Worm (Caenorhabditis elegans) whole organism, young adult: Measurements from ENCODE around the gene nrps-1.

Experiments
- C06A6.2 ChIP-seq: fragments of 200-800 bp; sonication (Bioruptor generic); conservative IDR thresholded peaks from 2 replicates; pipeline ENCODE4 v1.3.6; 2022; ENCODE audit warnings: missing genetic modification characterization, missing compliant biosample characterization
- F22D6.2 ChIP-seq: sonication (generic microtip); optimal IDR thresholded peaks from 2 replicates; lab custom pipeline; 2016; ENCODE audit warnings: mild to moderate bottlenecking, missing genetic modification characterization, missing compliant biosample characterization
- F37B4.10 ChIP-seq: fragments of 200-800 bp; sonication (Bioruptor generic); IDR thresholded peaks from 2 replicates; pipeline ENCODE4 v1.3.6; 2022; ENCODE audit warnings: missing genetic modification characterization, missing compliant biosample characterization
- F55B11.4 ChIP-seq: sonication (generic microtip); optimal IDR thresholded peaks from 2 replicates; lab custom pipeline; 2016; ENCODE audit warnings: missing compliant biosample characterization, missing genetic modification characterization, borderline replicate concordance; ENCODE audit not compliant: insufficient read depth
- Y56A3A.18 ChIP-seq: fragments of 200-800 bp; sonication (Bioruptor generic); IDR thresholded peaks from 2 replicates; pipeline ENCODE4 v1.3.6; 2022; ENCODE audit warnings: missing genetic modification reagents, missing genetic modification characterization, missing compliant biosample characterization
- Y67H2A.10 ChIP-seq: fragments of 200-800 bp; sonication (Bioruptor generic); conservative IDR thresholded peaks from 2 replicates; pipeline ENCODE4 v1.3.6; 2022; ENCODE audit warnings: missing genetic modification reagents, missing genetic modification characterization, missing compliant biosample characterization
- Y79H2A.3 ChIP-seq: fragments of 200-800 bp; sonication (Bioruptor generic); conservative IDR thresholded peaks from 2 replicates; pipeline ENCODE4 v1.3.6; 2022; ENCODE audit warnings: missing genetic modification reagents, missing genetic modification characterization, missing compliant biosample characterization
- ZK185.1 ChIP-seq: sonication (generic microtip); optimal IDR thresholded peaks from 2 replicates; lab custom pipeline; 2016; ENCODE audit warnings: mild to moderate bottlenecking, missing genetic modification characterization, missing compliant biosample characterization; ENCODE audit not compliant: poor library complexity, severe bottlenecking
- aptf-2 ChIP-seq: fragments of 200-800 bp; sonication (Bioruptor generic); conservative IDR thresholded peaks from 2 replicates; pipeline ENCODE4 v1.3.6; 2022; ENCODE audit warnings: missing genetic modification reagents, missing genetic modification characterization, missing compliant biosample characterization
- atf-7 ChIP-seq: sonication (generic microtip); optimal IDR thresholded peaks from 2 replicates; lab custom pipeline; 2017; ENCODE audit warnings: mild to moderate bottlenecking, missing genetic modification characterization, missing compliant biosample characterization
- attf-5 ChIP-seq: fragments of 200-800 bp; sonication (Bioruptor generic); optimal IDR thresholded peaks from 2 replicates; lab custom pipeline; 2018; ENCODE audit warnings: mild to moderate bottlenecking, missing genetic modification characterization, missing compliant biosample characterization
- attf-6 ChIP-seq: fragments of 200-800 bp; sonication (Bioruptor generic); IDR thresholded peaks from 2 replicates; pipeline ENCODE4 v1.3.6; 2022; ENCODE audit warnings: missing genetic modification reagents, missing genetic modification characterization, missing compliant biosample characterization
- cebp-1 ChIP-seq, 2 experiments: fragments of 200-800 bp in 1 of 2; sonication (Bioruptor generic) in 1 of 2; sonication (generic microtip) in 1 of 2; IDR thresholded peaks in 1 of 2; optimal IDR thresholded peaks in 1 of 2; 2 replicates each; pipeline versions ENCODE4 v1.3.6 to Lab custom; 2017 to 2022; ENCODE audit warnings: missing compliant biosample characterization in 2 of 2, missing genetic modification characterization in 2 of 2, mild to moderate bottlenecking in 1 of 2, missing genetic modification reagents in 1 of 2, moderate library complexity in 1 of 2
- cebp-2 ChIP-seq: fragments of 200-800 bp; sonication (Bioruptor generic); IDR thresholded peaks from 2 replicates; pipeline ENCODE4 v1.3.6; 2022; ENCODE audit warnings: missing genetic modification characterization, missing compliant biosample characterization
- ceh-27 ChIP-seq: fragments of 200-800 bp; sonication (Bioruptor generic); optimal IDR thresholded peaks from 2 replicates; lab custom pipeline; 2018; ENCODE audit warnings: mild to moderate bottlenecking, missing genetic modification characterization, moderate library complexity, missing compliant biosample characterization
- ceh-40 ChIP-seq: fragments of 200-800 bp; sonication (Bioruptor generic); IDR thresholded peaks from 2 replicates; pipeline ENCODE4 v1.3.6; 2022; ENCODE audit warnings: missing genetic modification characterization, missing compliant biosample characterization
- ceh-79 ChIP-seq: sonication (generic microtip); optimal IDR thresholded peaks from 2 replicates; lab custom pipeline; 2017; ENCODE audit warnings: mild to moderate bottlenecking, missing genetic modification characterization, missing compliant biosample characterization
- fkh-3 ChIP-seq: sonication (generic microtip); optimal IDR thresholded peaks from 2 replicates; lab custom pipeline; 2016; ENCODE audit warnings: mild to moderate bottlenecking, missing genetic modification characterization, missing compliant biosample characterization
- him-1 ChIP-seq: sonication (generic microtip); optimal IDR thresholded peaks from 2 replicates; lab custom pipeline; 2016; ENCODE audit warnings: missing genotype, missing genetic modification reagents, missing genetic modification characterization, missing compliant biosample characterization
- hlh-12 ChIP-seq: sonication (generic microtip); optimal IDR thresholded peaks from 2 replicates; lab custom pipeline; 2016; ENCODE audit warnings: missing genetic modification characterization, missing compliant biosample characterization
- hmg-20 ChIP-seq: fragments of 200-800 bp; sonication (Bioruptor generic); IDR thresholded peaks from 2 replicates; pipeline ENCODE4 v1.3.6; 2022; ENCODE audit warnings: missing genetic modification reagents, missing genetic modification characterization, missing compliant biosample characterization
- let-607 ChIP-seq, 2 experiments: fragments of 200-800 bp in 1 of 2; sonication (Bioruptor generic) in 1 of 2; sonication (generic microtip) in 1 of 2; optimal IDR thresholded peaks; 2 replicates each; lab custom pipeline; 2016 to 2018; ENCODE audit warnings: mild to moderate bottlenecking in 2 of 2, missing compliant biosample characterization in 2 of 2, missing genetic modification characterization in 2 of 2, moderate library complexity in 2 of 2, missing genotype in 1 of 2
- lin-26 ChIP-seq: fragments of 200-800 bp; sonication (Bioruptor generic); IDR thresholded peaks from 2 replicates; pipeline ENCODE4 v1.3.6; 2022; ENCODE audit warnings: missing genetic modification reagents, missing genetic modification characterization, missing compliant biosample characterization
- lin-40 ChIP-seq: sonication (generic microtip); optimal IDR thresholded peaks from 2 replicates; lab custom pipeline; 2016; ENCODE audit warnings: missing genetic modification characterization, mild to moderate bottlenecking, missing compliant biosample characterization, missing genotype, missing genetic modification reagents
- lir-1 ChIP-seq: fragments of 200-800 bp; sonication (Bioruptor generic); conservative IDR thresholded peaks from 2 replicates; pipeline ENCODE4 v1.3.6; 2022; ENCODE audit warnings: missing genetic modification reagents, missing genetic modification characterization, missing compliant biosample characterization
- madf-8 ChIP-seq: fragments of 200-800 bp; sonication (Bioruptor generic); conservative IDR thresholded peaks from 2 replicates; pipeline ENCODE4 v1.3.6; 2022; ENCODE audit warnings: missing genetic modification reagents, missing genetic modification characterization, missing compliant biosample characterization
- mel-28 ChIP-seq: sonication (generic microtip); optimal IDR thresholded peaks from 2 replicates; lab custom pipeline; 2016; ENCODE audit warnings: borderline replicate concordance, mild to moderate bottlenecking, missing genetic modification characterization, missing compliant biosample characterization
- nfya-2 ChIP-seq: fragments of 200-800 bp; sonication (Bioruptor generic); IDR thresholded peaks from 2 replicates; pipeline ENCODE4 v1.3.6; 2022; ENCODE audit warnings: missing genetic modification reagents, missing genetic modification characterization, missing compliant biosample characterization
- nfyb-1 ChIP-seq: fragments of 200-800 bp; sonication (Bioruptor generic); IDR thresholded peaks from 2 replicates; pipeline ENCODE4 v1.3.6; 2022; ENCODE audit warnings: missing genetic modification reagents, missing genetic modification characterization, missing compliant biosample characterization
- nhr-27 ChIP-seq: fragments of 200-800 bp; sonication (Bioruptor generic); optimal IDR thresholded peaks from 2 replicates; lab custom pipeline; 2018; ENCODE audit warnings: mild to moderate bottlenecking, missing genetic modification characterization, moderate library complexity, missing compliant biosample characterization
- nhr-90 ChIP-seq: sonication (generic microtip); optimal IDR thresholded peaks from 2 replicates; lab custom pipeline; 2016; ENCODE audit warnings: missing genotype, mild to moderate bottlenecking, missing genetic modification characterization, missing compliant biosample characterization
- pbrm-1 ChIP-seq: fragments of 200-800 bp; sonication (Bioruptor generic); IDR thresholded peaks from 2 replicates; pipeline ENCODE4 v1.3.6; 2022; ENCODE audit warnings: missing genetic modification reagents, missing genetic modification characterization, missing compliant biosample characterization
- sea-2 ChIP-seq: fragments of 200-800 bp; sonication (Bioruptor generic); IDR thresholded peaks from 2 replicates; pipeline ENCODE4 v1.3.6; 2022; ENCODE audit warnings: missing genetic modification characterization, missing compliant biosample characterization
- snpc-1.3 ChIP-seq: sonication (generic microtip); optimal IDR thresholded peaks from 2 replicates; lab custom pipeline; 2017; ENCODE audit warnings: missing genetic modification characterization, mild to moderate bottlenecking, missing compliant biosample characterization, antibody characterized with exemption, moderate library complexity, missing genotype, missing genetic modification reagents; ENCODE audit not compliant: insufficient read depth
- tbp1 ChIP-seq: fragments of 200-800 bp; sonication (Bioruptor generic); optimal IDR thresholded peaks from 2 replicates; lab custom pipeline; 2018; ENCODE audit warnings: mild to moderate bottlenecking, missing genetic modification characterization, missing compliant biosample characterization
- tlf-1 ChIP-seq: fragments of 200-800 bp; sonication (Bioruptor generic); optimal IDR thresholded peaks from 2 replicates; lab custom pipeline; 2018; ENCODE audit warnings: mild to moderate bottlenecking, missing genetic modification characterization, missing compliant biosample characterization
- unc-130 ChIP-seq: sonication (generic microtip); optimal IDR thresholded peaks from 2 replicates; lab custom pipeline; 2016; ENCODE audit warnings: missing genetic modification reagents, missing genetic modification characterization, missing compliant biosample characterization
- unc-62 ChIP-seq: fragments of 150-350 bp; optimal IDR thresholded peaks from 2 replicates; lab custom pipeline; 2014; ENCODE audit warnings: missing biosample characterization, missing genetic modification reagents, missing genetic modification characterization
- zfh-2 ChIP-seq: fragments of 200-800 bp; sonication (Bioruptor generic); conservative IDR thresholded peaks from 2 replicates; pipeline ENCODE4 v1.3.6; 2022; ENCODE audit warnings: missing genetic modification reagents, missing genetic modification characterization, missing compliant biosample characterization
- zim-3 ChIP-seq: sonication (generic microtip); optimal IDR thresholded peaks from 2 replicates; lab custom pipeline; 2017; ENCODE audit warnings: mild to moderate bottlenecking, missing genetic modification characterization, moderate library complexity, missing compliant biosample characterization
- ztf-28 ChIP-seq: fragments of 200-800 bp; sonication (Bioruptor generic); IDR thresholded peaks from 2 replicates; pipeline ENCODE4 v1.3.6; 2022; ENCODE audit warnings: missing genetic modification reagents, missing genetic modification characterization, missing compliant biosample characterization
- ztf-3 ChIP-seq: fragments of 200-800 bp; sonication (Bioruptor generic); optimal IDR thresholded peaks from 2 replicates; lab custom pipeline; 2018; ENCODE audit warnings: mild to moderate bottlenecking, missing genetic modification characterization, missing compliant biosample characterization
- ztf-6 ChIP-seq: fragments of 200-800 bp; sonication (Bioruptor generic); IDR thresholded peaks from 2 replicates; pipeline ENCODE4 v1.3.6; 2022; ENCODE audit warnings: missing genetic modification reagents, missing genetic modification characterization, missing compliant biosample characterization

The nrps-1 gene

ce11 chrIII:11489601-11490000, 44.9 kb upstream of the nrps-1 start:
- TF ChIP-seq cebp-2 (GFP tag; lab: Robert Waterston, UW) = no peak
- TF ChIP-seq hmg-20 (GFP tag; lab: Robert Waterston, UW) = no peak
- no peak for TF ChIP-seq unc-130 (GFP tag; lab: Kevin White, UChicago)
- no peak for TF ChIP-seq nhr-27 (tag; lab: Kevin White, UChicago)
- TF ChIP-seq aptf-2 (GFP tag; lab: Robert Waterston, UW) = no peak
- TF ChIP-seq F55B11.4 (tag; lab: Kevin White, UChicago) = no peak
- no peak for TF ChIP-seq snpc-1.3 (tag; lab: Kevin White, UChicago)
- no peak for TF ChIP-seq madf-8 (GFP tag; lab: Robert Waterston, UW)
- no peak for TF ChIP-seq sea-2
- TF ChIP-seq him-1 (tag; lab: Kevin White, UChicago) = no peak

- TF ChIP-seq C06A6.2 (GFP tag; lab: Robert Waterston, UW) (no peak), nfyb-1 (GFP tag; lab: Robert Waterston, UW) (peak; percentile 72; the same call in 1 of the 2 replicates)
Observed at ce11 chrIII:11490221-11490620, 44.3 kb upstream of the nrps-1 start.

ce11 chrIII:11492489-11492888, 42.0 kb upstream of the nrps-1 start:
- no peak for TF ChIP-seq atf-7 (tag; lab: Kevin White, UChicago)
- TF ChIP-seq hlh-12 (tag; lab: Kevin White, UChicago) = no peak
- no peak for TF ChIP-seq ceh-79 (tag; lab: Kevin White, UChicago)
- TF ChIP-seq lir-1 (GFP tag; lab: Robert Waterston, UW) = no peak
- TF ChIP-seq lin-26 = no peak
- TF ChIP-seq Y67H2A.10 (GFP tag; lab: Robert Waterston, UW) = no peak
- TF ChIP-seq ztf-3 (GFP tag; lab: Kevin White, UChicago) = no peak
- TF ChIP-seq Y56A3A.18 (GFP tag; lab: Robert Waterston, UW) = no peak
- no peak for TF ChIP-seq hmg-20 (GFP tag; lab: Robert Waterston, UW)
- TF ChIP-seq zim-3 (tag; lab: Kevin White, UChicago) = no peak

DNA sequence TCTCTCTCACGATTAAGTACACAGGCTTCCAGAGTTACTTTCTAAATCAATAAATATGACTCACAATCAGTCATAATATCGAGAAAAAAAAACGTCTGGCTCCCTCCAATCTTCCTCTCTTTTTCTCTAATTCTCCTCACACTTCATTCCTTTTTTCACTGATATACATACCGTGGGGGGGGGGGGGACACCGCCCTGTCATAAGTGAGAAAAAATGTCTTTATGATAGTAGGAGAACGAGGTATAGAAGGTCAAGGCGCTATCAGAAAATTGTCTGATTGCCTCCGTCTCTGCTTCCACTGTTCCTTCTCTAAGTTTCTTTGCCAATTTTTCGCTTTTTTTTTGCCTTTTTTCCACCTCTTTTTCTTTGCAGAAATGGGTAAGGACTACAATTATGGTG, 38.0 kb upstream of the nrps-1 start, which contains the start of gene Y66D12A.24:
Y66D12A.24 (plus strand) TSS at position 370 of the 400 bp plus-strand sequence.
- TF ChIP-seq Y67H2A.10 (GFP tag; lab: Robert Waterston, UW) (no peak), ztf-28 (no peak), lir-1 (GFP tag; lab: Robert Waterston, UW) (no peak), Y79H2A.3 (no peak), pbrm-1 (no peak), tbp1 (peak; percentile 40), mel-28 (no peak), lin-40 (tag; lab: Kevin White, UChicago) (peak; percentile 30), ceh-27 (GFP tag; lab: Kevin White, UChicago) (no peak), ceh-40 (GFP tag; lab: Robert Waterston, UW) (no peak), nhr-90 (tag; lab: Kevin White, UChicago) (peak; percentile 1), unc-62 (GFP tag; lab: Kevin White, UChicago) (peak; percentile 7), attf-5 (peak; percentile 58), let-607 (tag; optimal IDR thresholded peaks at IDR 0.05; lab: Kevin White, UChicago) (no peak), zfh-2 (0 out of 2 replicates have a peak, but pooled peaks have one; percentile 22), cebp-1 (GFP tag; IDR thresholded peaks at IDR 0.05; lab: Robert Waterston, UW) (no peak), cebp-1 (tag; optimal IDR thresholded peaks at IDR 0.05; lab: Kevin White, UChicago) (peak; percentile 53), attf-6 (GFP tag; lab: Robert Waterston, UW) (no peak), tlf-1 (GFP tag; lab: Kevin White, UChicago) (no peak), ZK185.1 (tag; lab: Kevin White, UChicago) (no peak), nfya-2 (GFP tag; lab: Robert Waterston, UW) (no peak), ztf-6 (no peak), fkh-3 (no peak), him-1 (tag; lab: Kevin White, UChicago) (no peak), F22D6.2 (tag; lab: Kevin White, UChicago) (no peak), F37B4.10 (GFP tag; lab: Robert Waterston, UW) (no peak)
